Worm (Caenorhabditis elegans) whole organism, mixed stage, embryonic: ENCODE measurements around the gene gcc-1.
A peak's percentile ranks its signal among the peaks of the same experiment; 100 is the strongest.

Experiments used
- blmp-1 ChIP-seq: fragments of 150-350 bp; optimal IDR thresholded peaks from 2 replicates; lab custom pipeline; 2014; ENCODE audit warnings: missing biosample characterization, missing genetic modification characterization
- ceh-39 ChIP-seq: fragments of 150-350 bp; optimal IDR thresholded peaks from 2 replicates; lab custom pipeline; 2014; ENCODE audit warnings: missing biosample characterization, missing genetic modification characterization
- ceh-43 ChIP-seq: fragments of 200-800 bp; sonication (Bioruptor generic); optimal IDR thresholded peaks from 2 replicates; lab custom pipeline; 2018; ENCODE audit warnings: mild to moderate bottlenecking, missing genetic modification characterization, moderate library complexity, missing compliant biosample characterization
- ceh-83 ChIP-seq: fragments of 200-800 bp; sonication (Bioruptor generic); optimal IDR thresholded peaks from 2 replicates; lab custom pipeline; 2018; ENCODE audit warnings: mild to moderate bottlenecking, missing genetic modification characterization, missing compliant biosample characterization
- ces-1 ChIP-seq: fragments of 150-350 bp; optimal IDR thresholded peaks from 2 replicates; lab custom pipeline; 2014; ENCODE audit warnings: missing biosample characterization, missing genetic modification reagents, missing genetic modification characterization
- drap-1 ChIP-seq: fragments of 200-800 bp; sonication (Bioruptor generic); optimal IDR thresholded peaks from 3 replicates; lab custom pipeline; 2018; ENCODE audit warnings: mild to moderate bottlenecking, missing genetic modification characterization, missing compliant biosample characterization
- elt-1 ChIP-seq: sonication (generic microtip); optimal IDR thresholded peaks from 2 replicates; lab custom pipeline; 2017; ENCODE audit warnings: missing genetic modification characterization, mild to moderate bottlenecking, missing compliant biosample characterization, antibody characterized with exemption, moderate library complexity, borderline replicate concordance; ENCODE audit not compliant: insufficient read depth
- ham-2 ChIP-seq: fragments of 200-800 bp; sonication (Bioruptor generic); optimal IDR thresholded peaks from 2 replicates; lab custom pipeline; 2018; ENCODE audit warnings: mild to moderate bottlenecking, missing genetic modification characterization, missing compliant biosample characterization
- hlh-1 ChIP-seq: fragments of 150-350 bp; optimal IDR thresholded peaks from 2 replicates; lab custom pipeline; 2014; ENCODE audit warnings: missing biosample characterization, missing genetic modification reagents, missing genetic modification characterization
- lin-13 ChIP-seq: fragments of 150-350 bp; optimal IDR thresholded peaks from 2 replicates; lab custom pipeline; 2014; ENCODE audit warnings: missing biosample characterization, missing genetic modification characterization
- lin-32 ChIP-seq: fragments of 200-800 bp; sonication (Bioruptor generic); optimal IDR thresholded peaks from 2 replicates; lab custom pipeline; 2018; ENCODE audit warnings: mild to moderate bottlenecking, missing genetic modification characterization, missing compliant biosample characterization
- lsy-2 ChIP-seq: fragments of 150-350 bp; optimal IDR thresholded peaks from 2 replicates; lab custom pipeline; 2014; ENCODE audit warnings: missing biosample characterization, missing genetic modification characterization
- mab-5 ChIP-seq: fragments of 150-350 bp; optimal IDR thresholded peaks from 2 replicates; lab custom pipeline; 2014; ENCODE audit warnings: missing biosample characterization, missing genetic modification characterization
- mep-1 ChIP-seq: fragments of 150-350 bp; optimal IDR thresholded peaks from 2 replicates; lab custom pipeline; 2017; ENCODE audit warnings: missing biosample characterization, missing genetic modification reagents, missing genetic modification characterization, inconsistent platforms
- mls-2 ChIP-seq: sonication (generic microtip); optimal IDR thresholded peaks from 2 replicates; lab custom pipeline; 2016; ENCODE audit warnings: mild to moderate bottlenecking, missing genetic modification characterization, moderate library complexity, missing compliant biosample characterization
- nhr-12 ChIP-seq: fragments of 150-350 bp; optimal IDR thresholded peaks from 2 replicates; lab custom pipeline; 2014; ENCODE audit warnings: missing biosample characterization, missing genetic modification characterization
- nhr-237 ChIP-seq: fragments of 150-350 bp; optimal IDR thresholded peaks from 2 replicates; lab custom pipeline; 2014; ENCODE audit warnings: missing biosample characterization, missing genetic modification characterization
- nhr-28 ChIP-seq: fragments of 150-350 bp; optimal IDR thresholded peaks from 2 replicates; lab custom pipeline; 2014; ENCODE audit warnings: missing biosample characterization, missing genetic modification characterization
- nhr-76 ChIP-seq: sonication (generic microtip); optimal IDR thresholded peaks from 2 replicates; lab custom pipeline; 2017; ENCODE audit warnings: missing biosample characterization, missing genetic modification characterization
- pha-4 ChIP-seq: fragments of 150-350 bp; optimal IDR thresholded peaks from 2 replicates; lab custom pipeline; 2018; ENCODE audit warnings: missing biosample characterization, missing genetic modification reagents, missing genetic modification characterization
- snpc-4 ChIP-seq: fragments of 150-350 bp; optimal IDR thresholded peaks from 2 replicates; lab custom pipeline; 2014; ENCODE audit warnings: missing biosample characterization, missing genetic modification characterization
- sptf-1 ChIP-seq: sonication (generic microtip); optimal IDR thresholded peaks from 2 replicates; lab custom pipeline; 2017; ENCODE audit warnings: mild to moderate bottlenecking, missing genetic modification characterization, moderate library complexity, missing compliant biosample characterization
- unc-120 ChIP-seq: sonication (generic microtip); optimal IDR thresholded peaks from 2 replicates; lab custom pipeline; 2017; ENCODE audit warnings: missing genetic modification characterization, missing compliant biosample characterization; ENCODE audit not compliant: poor library complexity, severe bottlenecking
- unc-62 ChIP-seq: fragments of 150-350 bp; optimal IDR thresholded peaks from 2 replicates; lab custom pipeline; 2014; ENCODE audit warnings: missing biosample characterization, missing genetic modification reagents, missing genetic modification characterization
- zip-8 ChIP-seq: fragments of 150-350 bp; optimal IDR thresholded peaks from 2 replicates; lab custom pipeline; 2014; ENCODE audit warnings: missing biosample characterization, missing genetic modification characterization
- ztf-11 ChIP-seq: fragments of 150-350 bp; optimal IDR thresholded peaks from 2 replicates; lab custom pipeline; 2014; ENCODE audit warnings: missing biosample characterization, missing genetic modification characterization

Gene gcc-1

DNA sequence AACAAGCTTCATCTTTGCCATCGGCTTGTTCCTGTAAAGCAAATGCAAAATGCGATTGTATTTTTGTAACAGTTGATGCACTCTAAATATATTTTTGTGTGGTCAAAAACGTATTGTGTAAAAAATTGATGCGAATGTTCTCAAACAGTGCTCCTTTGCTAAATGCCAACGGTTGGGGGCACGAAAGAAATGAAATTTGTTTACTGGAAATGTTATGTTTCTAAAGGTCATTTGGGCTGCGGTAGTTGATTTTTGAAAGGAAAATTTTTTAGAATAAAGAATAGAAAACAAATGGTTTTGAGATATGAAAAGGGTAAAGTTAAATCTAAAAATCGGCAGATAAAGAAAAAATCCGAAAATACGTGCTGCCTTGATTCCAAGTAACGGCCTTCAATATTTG lies 10.7 kb downstream of the gcc-1 start, which contains the start of gene C15C7.6:
C15C7.6 (minus strand) TSS at position 101 of the 400 bp plus-strand sequence.
- TF ChIP-seq nhr-76 (tag; lab: Kevin White, UChicago) = no peak
- TF ChIP-seq mab-5 = no peak
- TF ChIP-seq, all 35 proteins: peak for 0

DNA sequence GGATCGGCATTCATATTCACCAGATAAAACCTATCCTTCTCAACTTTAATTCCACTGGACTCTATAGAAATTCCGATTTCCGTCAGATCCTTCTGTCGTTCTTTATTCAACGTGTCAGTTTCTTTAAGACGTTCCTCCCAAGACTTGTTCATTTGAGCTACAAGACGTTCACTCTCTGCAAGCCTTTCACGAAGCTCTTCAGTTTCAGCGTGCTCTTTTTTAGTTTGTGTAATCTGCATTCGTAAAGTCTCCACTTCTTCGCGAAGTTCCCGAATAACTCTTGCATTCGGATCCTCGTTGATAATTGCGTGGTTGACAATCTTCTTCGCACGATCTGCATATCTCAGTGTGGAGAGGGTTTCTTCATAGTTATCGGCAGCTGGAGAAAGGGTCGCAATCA lies 17.0 kb downstream of the gcc-1 start:
- no peak for TF ChIP-seq snpc-4 (tag; lab: Kevin White, UChicago)
- no peak for TF ChIP-seq pha-4 (tag; lab: Kevin White, UChicago)
- no peak for TF ChIP-seq unc-120 (tag; lab: Kevin White, UChicago)
- no peak for TF ChIP-seq sptf-1
- no peak for TF ChIP-seq hlh-1
- TF ChIP-seq ces-1 = no peak
- no peak for TF ChIP-seq nhr-12 (tag; lab: Kevin White, UChicago)
- no peak for TF ChIP-seq nhr-28 (tag; lab: Kevin White, UChicago)
- no peak for TF ChIP-seq mab-5
- no peak for TF ChIP-seq ceh-83 (GFP tag; lab: Kevin White, UChicago)
- TF ChIP-seq elt-1 (tag; lab: Kevin White, UChicago) = no peak
- no peak for TF ChIP-seq ham-2

DNA sequence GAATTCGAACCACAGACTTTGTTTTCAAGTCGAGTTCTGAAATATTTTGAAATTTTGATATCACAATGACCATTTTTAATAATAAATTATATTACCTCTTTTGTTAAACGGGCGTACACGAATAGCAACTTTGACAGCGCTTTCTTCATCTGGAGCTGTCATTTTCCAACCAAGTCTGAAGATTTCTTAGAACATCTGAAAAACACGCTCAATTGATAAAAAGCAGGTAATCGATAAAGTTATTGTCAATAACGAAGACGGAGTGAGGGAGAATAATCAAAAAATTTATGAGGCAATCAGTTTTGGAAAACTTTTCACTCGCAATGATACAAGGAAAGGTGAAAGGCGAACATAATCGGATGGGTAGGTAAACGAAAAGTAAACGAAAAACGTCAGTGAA lies 18.8 kb downstream of the gcc-1 start, which contains the start of gene klp-4:
klp-4 (minus strand) TSS at position 201 of the 400 bp plus-strand sequence.
- TF ChIP-seq lin-13 (no peak), mep-1 (tag; lab: Kevin White, UChicago) (no peak), mls-2 (tag; lab: Kevin White, UChicago) (no peak), lsy-2 (no peak), elt-1 (tag; lab: Kevin White, UChicago) (no peak), zip-8 (tag; lab: Kevin White, UChicago) (no peak), ztf-11 (tag; lab: Kevin White, UChicago) (no peak), mab-5 (no peak), nhr-237 (tag; lab: Kevin White, UChicago) (no peak), snpc-4 (tag; lab: Kevin White, UChicago) (no peak), nhr-28 (tag; lab: Kevin White, UChicago) (no peak), pha-4 (tag; lab: Kevin White, UChicago) (no peak)
- TF ChIP-seq, all 35 proteins: peak for 0

ce11 chrX:3181376-3181775 lies 21.6 kb downstream of the gcc-1 start:
- TF ChIP-seq ces-1 = peak; percentile 87
- TF ChIP-seq lin-13 = no peak

ce11 chrX:3181870-3182269 lies 22.1 kb downstream of the gcc-1 start:
- TF ChIP-seq zip-8 (tag; lab: Kevin White, UChicago) (no peak), lin-32 (no peak), ceh-39 (tag; lab: Kevin White, UChicago) (no peak), drap-1 (GFP tag; lab: Kevin White, UChicago) (no peak), blmp-1 (tag; lab: Kevin White, UChicago) (no peak), mep-1 (tag; lab: Kevin White, UChicago) (no peak), mls-2 (tag; lab: Kevin White, UChicago) (no peak), elt-1 (tag; lab: Kevin White, UChicago) (no peak)

DNA sequence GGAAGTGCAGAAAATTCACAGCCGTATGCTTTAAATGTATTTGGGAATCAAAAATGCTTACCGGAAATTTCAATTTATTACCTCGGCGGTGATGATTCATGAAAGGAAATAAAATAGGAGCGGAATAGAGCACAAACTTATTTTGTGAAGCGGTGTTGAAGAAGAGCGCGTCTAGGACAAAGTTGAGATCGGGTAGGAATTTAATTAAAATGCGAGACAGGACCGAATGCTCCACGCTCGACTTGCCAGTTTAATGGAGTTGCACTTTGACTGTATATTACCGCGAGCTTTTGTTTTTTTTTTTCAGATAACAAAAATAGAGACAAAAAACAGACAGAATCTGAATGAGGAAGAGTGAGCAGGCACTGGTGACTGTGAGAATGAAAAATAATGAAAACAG lies 24.9 kb downstream of the gcc-1 start:
- TF ChIP-seq ces-1 (peak; percentile 54), ceh-43 (GFP tag; lab: Kevin White, UChicago) (no peak)

DNA sequence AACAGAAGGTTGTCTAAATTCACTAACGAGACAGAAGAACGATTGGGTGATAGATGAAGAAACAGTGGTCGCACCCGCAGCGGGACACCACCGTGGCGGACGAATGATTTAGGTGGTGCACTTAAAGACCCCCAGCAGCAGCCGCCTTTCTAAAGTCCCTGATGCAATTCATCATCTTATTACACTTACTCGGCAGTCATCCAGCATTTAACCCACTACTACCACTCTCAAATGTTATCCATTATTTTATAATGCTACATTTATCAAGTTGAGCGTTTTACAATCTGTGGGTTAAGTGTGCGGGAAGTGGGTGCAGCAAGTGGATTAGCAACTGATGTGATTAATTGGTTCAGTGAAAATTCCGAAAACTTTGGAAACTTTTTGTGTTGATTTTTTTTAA lies 30.5 kb downstream of the gcc-1 start:
- TF ChIP-seq ces-1 = peak; percentile 72
- no peak for TF ChIP-seq ham-2
- TF ChIP-seq ceh-39 (tag; lab: Kevin White, UChicago) = no peak
- no peak for TF ChIP-seq ztf-11 (tag; lab: Kevin White, UChicago)
- TF ChIP-seq nhr-28 (tag; lab: Kevin White, UChicago) = no peak
- no peak for TF ChIP-seq pha-4 (tag; lab: Kevin White, UChicago)
- TF ChIP-seq lin-13 = no peak
- TF ChIP-seq nhr-237 (tag; lab: Kevin White, UChicago) = no peak
- TF ChIP-seq hlh-1 = peak; percentile 68
- no peak for TF ChIP-seq ceh-43 (GFP tag; lab: Kevin White, UChicago)
- peak; percentile 81 for TF ChIP-seq unc-62
- TF ChIP-seq, all 35 proteins: peak for 3
